Worm (Caenorhabditis elegans): Measurements from ENCODE around the gene ZK938.11.

DNA sequence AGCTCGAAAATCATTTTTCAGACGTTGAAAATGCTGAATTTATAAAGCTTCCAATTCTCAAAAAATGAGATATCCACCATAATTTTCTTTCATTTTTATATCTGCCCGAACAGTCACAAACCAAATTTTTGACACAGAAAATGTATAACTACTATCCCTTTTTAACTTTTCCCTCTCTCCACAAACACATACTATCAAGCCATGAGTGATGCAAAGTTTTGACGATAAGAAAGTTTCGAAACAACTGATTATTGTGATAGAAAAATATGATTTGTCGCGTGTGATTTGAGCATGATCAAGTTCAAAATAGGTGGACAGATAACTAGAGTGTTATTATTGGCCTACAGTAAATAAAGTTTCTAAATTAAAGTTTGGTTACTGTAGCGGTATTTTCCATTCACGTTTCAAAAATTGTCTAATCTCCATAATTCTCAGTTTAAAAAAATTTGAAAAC is 32.7 kb downstream of the ZK938.11 start, which contains the start of gene cyp-13A8:
- TF ChIP-seq tab-1 (GFP tag; IDR thresholded peaks at IDR 0.05) = no peak
- no peak for TF ChIP-seq ref-1 (GFP tag; conservative IDR thresholded peaks at IDR 0.05)
- TF ChIP-seq T22C8.4 (GFP tag; IDR thresholded peaks at IDR 0.05) = no peak
- TF ChIP-seq med-1 (GFP tag; optimal IDR thresholded peaks at IDR 0.05; ENCODE audit: insufficient read depth) = no peak
